Worm (Caenorhabditis elegans): ENCODE results near the gene F10E9.10.

DNA sequence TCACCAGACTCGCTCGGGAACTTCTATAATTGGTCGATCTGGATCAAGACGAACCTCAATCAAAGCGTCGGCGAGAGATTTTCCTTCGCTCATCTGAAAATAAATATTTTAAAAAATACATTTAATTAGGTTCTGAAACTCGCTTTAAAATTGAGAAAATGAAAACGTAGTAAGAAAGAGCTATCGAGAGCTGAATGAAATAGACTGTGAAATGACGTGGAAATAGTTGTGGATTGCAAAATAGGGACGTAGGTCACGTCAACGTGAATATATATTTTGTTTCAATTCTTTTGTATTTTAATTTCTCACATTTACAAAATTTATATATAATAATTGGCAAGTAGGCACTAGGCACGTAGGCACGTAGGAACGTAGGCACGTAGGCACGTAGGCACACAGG, 14.3 kb upstream of the F10E9.10 start, which contains the start of gene ZC262.4:
- TF ChIP-seq aly-2 (tag; optimal IDR thresholded peaks at IDR 0.05) (no peak), jun-1 (tag; optimal IDR thresholded peaks at IDR 0.05) (no peak), zip-11 (GFP tag; IDR thresholded peaks at IDR 0.05) (no peak), dve-1 (tag; optimal IDR thresholded peaks at IDR 0.05; ENCODE audit: insufficient read depth) (no peak), nhr-111 (GFP tag; optimal IDR thresholded peaks at IDR 0.05) (no peak), unc-62 (GFP tag; optimal IDR thresholded peaks at IDR 0.05 in 1 of 2) (no peak), unc-62 (tag; optimal IDR thresholded peaks at IDR 0.05) (no peak), dpl-1 (GFP tag; optimal IDR thresholded peaks at IDR 0.05) (no peak), ama-1 (optimal IDR thresholded peaks at IDR 0.05) (no peak), F10B5.3 (tag; optimal IDR thresholded peaks at IDR 0.05) (no peak), nhr-6 (tag; optimal IDR thresholded peaks at IDR 0.05) (no peak)

Data from whole organism, L4 larva.